Worm (Caenorhabditis elegans) whole organism, L4/young adult: ENCODE data around the gene Y26G10.6.

Experiments used
- W03F9.2 ChIP-seq: fragments of 150-350 bp; optimal IDR thresholded peaks from 2 replicates; lab custom pipeline; 2014; ENCODE audit warnings: missing biosample characterization, missing genetic modification characterization
- dao-5 ChIP-seq: sonication (generic microtip); optimal IDR thresholded peaks from 2 replicates; lab custom pipeline; 2016; ENCODE audit warnings: missing genotype, missing genetic modification characterization, moderate library complexity, missing compliant biosample characterization
- him-1 ChIP-seq: sonication (generic microtip); optimal IDR thresholded peaks from 2 replicates; lab custom pipeline; 2016; ENCODE audit warnings: missing genotype, missing genetic modification reagents, missing genetic modification characterization, missing compliant biosample characterization

Gene Y26G10.6

DNA sequence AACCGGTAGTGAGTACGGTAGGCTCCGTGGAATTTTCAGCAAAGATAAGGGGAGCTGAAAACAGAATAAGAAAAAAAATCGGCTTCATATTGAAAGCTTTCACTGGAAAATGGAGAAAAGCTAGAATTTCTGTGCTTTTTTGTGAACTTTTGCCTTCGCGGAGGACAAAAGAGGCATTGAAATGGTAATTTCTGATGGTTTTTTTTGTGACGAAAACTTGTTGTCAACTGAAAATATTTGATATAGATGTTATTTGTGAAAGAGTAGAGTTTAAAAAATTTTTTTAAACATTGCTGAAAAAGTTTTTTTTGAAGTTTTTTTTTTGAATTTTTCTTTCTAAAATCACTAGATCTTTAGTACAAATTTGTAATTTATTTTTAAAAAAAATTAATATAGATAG, 12.9 kb upstream of the Y26G10.6 start, which contains the start of gene F59A1.18:
Gene F59A1.18, minus strand, starts transcription at position 101 of the 400 bp plus-strand sequence.
- no peak for TF ChIP-seq dao-5 (tag; lab: Kevin White, UChicago)
- no peak for TF ChIP-seq W03F9.2 (tag; lab: Kevin White, UChicago)
- TF ChIP-seq him-1 (tag; lab: Kevin White, UChicago) = no peak

DNA sequence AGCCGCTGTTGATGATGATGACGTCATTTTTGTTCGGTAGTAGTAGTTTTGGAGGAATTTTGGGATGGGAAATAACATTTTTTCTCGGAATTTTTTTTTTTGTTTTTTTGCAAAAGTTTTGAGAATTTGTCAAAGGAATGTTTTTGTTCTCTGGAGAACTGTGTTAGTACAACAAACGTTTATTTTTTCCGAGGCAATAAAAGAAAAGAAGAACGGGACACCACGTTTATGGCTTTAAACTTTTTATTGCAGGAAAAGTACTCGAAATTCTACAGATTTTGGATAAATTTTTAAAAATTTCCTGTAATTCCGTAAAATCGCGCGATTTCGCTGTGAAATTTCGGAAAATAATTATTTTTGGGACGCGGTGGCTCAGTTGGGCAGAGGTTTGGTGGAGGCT, 8.8 kb upstream of the Y26G10.6 start, which contains the start of gene F59A1.13:
Gene F59A1.13, minus strand, starts transcription at position 101 of the 400 bp plus-strand sequence.
- TF ChIP-seq W03F9.2 (tag; lab: Kevin White, UChicago) (no peak), him-1 (tag; lab: Kevin White, UChicago) (no peak), dao-5 (tag; lab: Kevin White, UChicago) (no peak)

DNA sequence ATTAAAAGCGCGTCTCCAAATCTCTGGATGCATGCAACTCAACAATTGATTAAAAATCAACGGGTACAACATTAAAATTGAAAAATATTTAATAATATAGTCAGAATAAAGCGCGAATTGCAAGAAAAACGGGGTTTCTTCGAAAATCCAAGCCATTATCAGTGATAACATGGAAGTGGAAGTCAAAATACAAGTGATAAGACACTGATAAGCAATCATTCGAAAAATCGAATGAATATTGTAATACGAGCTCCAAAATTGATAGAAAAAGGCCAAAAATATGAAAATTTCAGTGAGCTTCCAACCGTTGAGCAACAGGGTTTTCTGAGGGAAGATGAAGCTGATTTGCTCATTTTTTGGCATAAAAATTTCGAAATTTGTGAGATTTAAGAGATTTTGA, 5.5 kb upstream of the Y26G10.6 start:
- TF ChIP-seq dao-5 (tag; lab: Kevin White, UChicago) = no peak
- no peak for TF ChIP-seq him-1 (tag; lab: Kevin White, UChicago)

DNA sequence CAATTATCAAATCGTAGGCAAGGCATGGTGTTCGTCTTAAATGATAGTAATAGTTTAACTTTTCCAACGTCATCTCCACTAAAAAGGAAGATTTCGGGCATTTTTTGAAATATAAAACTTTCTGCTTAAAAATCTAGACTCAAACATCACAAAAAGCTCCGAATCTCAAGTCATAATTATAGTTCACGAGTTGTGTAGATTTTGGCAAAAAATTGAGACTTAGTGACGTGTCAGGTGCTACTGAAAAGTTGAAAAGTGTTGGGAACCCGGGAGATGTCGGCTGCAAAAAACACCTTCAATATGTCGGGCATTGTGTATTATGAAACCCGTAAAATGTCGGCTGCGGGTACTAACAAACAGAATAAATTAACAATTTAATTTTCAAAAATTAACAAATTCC, 4.0 kb upstream of the Y26G10.6 start, which contains the start of gene Y26G10.1:
Gene Y26G10.1, minus strand, starts transcription at position 101 of the 400 bp plus-strand sequence.
- TF ChIP-seq dao-5 (tag; lab: Kevin White, UChicago) (no peak), W03F9.2 (tag; lab: Kevin White, UChicago) (no peak), him-1 (tag; lab: Kevin White, UChicago) (no peak)

DNA sequence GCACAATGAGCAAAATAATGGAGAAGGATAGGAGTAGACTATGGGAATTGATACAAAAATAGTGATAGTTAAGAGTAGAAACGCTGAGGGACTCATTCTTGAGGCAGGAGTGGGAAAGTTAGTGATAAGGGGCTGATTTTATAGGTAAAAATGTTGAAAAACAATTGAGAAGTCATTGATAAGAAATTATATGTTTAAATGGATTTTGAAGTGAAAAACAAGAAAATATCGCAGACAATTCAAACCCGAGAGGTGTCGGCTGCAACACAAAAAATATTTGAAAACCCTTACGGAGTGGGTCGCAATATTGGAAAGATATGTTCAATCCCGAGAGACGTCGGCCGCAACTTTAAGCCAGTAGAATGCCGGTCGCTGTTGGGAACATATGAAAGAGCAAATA, 3.0 kb upstream of the Y26G10.6 start, which contains the start of gene spp-29:
Gene spp-29, minus strand, starts transcription at position 101 of the 400 bp plus-strand sequence.
- TF ChIP-seq dao-5 (tag; lab: Kevin White, UChicago) (no peak), W03F9.2 (tag; lab: Kevin White, UChicago) (no peak), him-1 (tag; lab: Kevin White, UChicago) (no peak)

DNA sequence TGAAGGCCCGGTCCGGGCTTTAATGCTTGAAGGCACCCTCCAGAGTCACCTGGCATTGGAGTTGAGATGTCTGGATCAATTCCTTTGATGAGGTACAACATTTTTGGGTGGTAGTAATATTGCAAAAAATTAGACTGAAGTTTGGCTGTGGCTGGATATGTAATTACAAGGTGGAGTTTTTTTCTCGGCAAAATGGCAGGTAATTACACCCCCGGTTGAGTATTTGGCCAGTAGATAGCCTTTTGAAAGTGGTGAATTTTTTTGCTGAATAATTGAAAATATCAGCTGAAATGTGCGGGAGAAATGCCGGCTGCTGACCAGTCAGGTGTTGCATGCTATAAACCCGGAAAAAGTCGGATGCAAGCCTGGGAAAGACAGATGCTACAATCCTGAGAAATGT, 662 bp upstream of the Y26G10.6 start, which contains the start of gene Y26G10.4:
Gene Y26G10.4, minus strand, starts transcription at position 101 of the 400 bp plus-strand sequence.
- TF ChIP-seq W03F9.2 (tag; lab: Kevin White, UChicago) = no peak
- TF ChIP-seq dao-5 (tag; lab: Kevin White, UChicago) = no peak
- no peak for TF ChIP-seq him-1 (tag; lab: Kevin White, UChicago)

DNA sequence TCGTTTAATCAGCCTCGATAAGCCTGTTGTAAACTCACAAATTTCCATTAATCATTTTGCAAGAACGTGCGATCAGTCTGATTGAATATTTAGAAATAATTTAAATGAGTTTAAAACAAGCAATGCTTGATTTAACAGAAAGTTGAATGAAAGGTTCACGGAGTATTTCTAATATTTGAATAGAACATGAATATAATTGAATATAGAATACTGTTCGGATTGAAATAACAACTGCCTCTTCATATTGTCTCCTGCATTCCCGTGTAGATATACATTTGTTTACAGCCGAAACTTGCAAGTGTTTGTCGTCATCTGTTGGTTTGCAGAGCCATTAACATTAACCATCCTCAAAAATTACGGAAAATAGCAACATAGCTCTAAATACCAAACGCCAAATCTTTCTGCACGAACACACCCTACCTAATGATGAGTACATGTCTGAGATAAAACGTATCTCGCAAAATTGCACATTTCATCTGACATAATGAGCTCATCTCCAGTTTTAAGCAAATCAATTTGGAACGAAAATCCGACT, 1.0 kb downstream of the Y26G10.6 start, which contains the start of the genes Y26G10.5 and srh-32:
Gene Y26G10.5, minus strand, starts transcription at position 101 of the 535 bp plus-strand sequence.
Gene srh-32, plus strand, starts transcription at position 485 of the 535 bp plus-strand sequence.
- TF ChIP-seq him-1 (tag; lab: Kevin White, UChicago) (no peak), dao-5 (tag; lab: Kevin White, UChicago) (no peak), W03F9.2 (tag; lab: Kevin White, UChicago) (no peak)

DNA sequence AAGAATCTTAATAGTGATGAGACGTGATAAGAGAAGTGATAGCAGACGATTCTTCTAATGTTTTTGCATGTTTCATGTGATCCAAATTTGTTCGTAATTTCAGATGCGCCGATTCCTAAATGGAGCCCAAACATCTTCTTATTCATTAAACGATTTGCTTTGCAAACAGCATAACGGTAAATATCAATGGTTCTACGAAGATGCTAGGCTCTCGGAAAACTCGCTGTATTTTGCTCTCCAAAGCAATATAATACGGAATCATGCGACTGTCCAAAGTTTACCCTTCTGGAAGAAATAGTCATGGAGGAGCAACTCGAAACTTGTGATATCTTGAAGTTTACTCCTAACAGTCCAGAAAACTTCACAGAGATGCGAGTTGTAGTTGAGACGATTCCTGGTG, 6.1 kb downstream of the Y26G10.6 start, which contains the start of gene W06D12.6:
Gene W06D12.6, plus strand, starts transcription at position 301 of the 400 bp plus-strand sequence.
- TF ChIP-seq W03F9.2 (tag; lab: Kevin White, UChicago) = no peak
- TF ChIP-seq him-1 (tag; lab: Kevin White, UChicago) = no peak
- TF ChIP-seq dao-5 (tag; lab: Kevin White, UChicago) = no peak

DNA sequence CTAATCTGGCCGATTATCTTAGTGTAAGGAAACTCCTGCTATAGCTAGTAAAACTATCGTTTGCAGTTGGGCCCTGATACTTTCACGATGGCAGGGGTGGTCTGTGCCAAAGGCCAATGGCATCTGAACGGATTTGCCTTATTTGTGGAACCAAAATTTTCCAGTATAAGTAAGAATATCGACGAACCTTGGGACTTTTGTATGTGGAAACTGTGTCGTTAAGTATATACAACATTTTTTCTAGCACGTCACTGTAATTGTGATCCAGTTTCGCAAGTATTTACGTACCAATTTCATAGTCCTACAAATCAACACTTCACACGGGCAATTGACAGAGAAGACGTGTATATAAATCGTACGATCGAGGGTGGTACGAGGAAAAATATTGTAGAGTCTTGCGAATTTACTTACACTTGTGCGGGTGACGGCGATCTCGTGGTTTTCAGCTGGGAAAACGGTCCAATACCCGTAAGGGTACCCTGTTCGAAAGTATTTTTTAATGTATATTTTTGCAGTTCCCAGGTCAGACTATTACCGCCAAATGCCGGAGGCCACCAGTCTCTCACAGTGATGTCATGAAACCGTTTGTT, 6.6 kb downstream of the Y26G10.6 start:
- TF ChIP-seq dao-5 (tag; lab: Kevin White, UChicago) (no peak), him-1 (tag; lab: Kevin White, UChicago) (no peak), W03F9.2 (tag; lab: Kevin White, UChicago) (no peak)

DNA sequence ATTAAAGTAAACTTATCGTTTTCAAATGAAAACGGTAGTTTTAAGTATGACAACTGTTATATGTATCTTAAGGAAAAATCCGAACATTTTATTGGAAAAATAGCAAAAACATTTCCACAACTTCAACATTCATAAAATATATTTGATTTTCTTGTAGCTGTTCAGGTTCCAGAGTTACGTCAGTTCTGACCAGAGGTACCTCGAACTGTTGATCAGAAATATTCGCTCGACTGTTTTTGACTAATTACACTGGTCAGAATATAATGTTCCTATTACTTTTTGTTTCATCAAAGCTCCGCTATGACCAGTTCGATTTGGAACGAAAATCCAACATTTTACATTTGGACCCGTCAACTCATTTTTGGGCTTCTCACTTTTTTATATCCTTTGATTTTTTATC, 7.3 kb downstream of the Y26G10.6 start, which contains the start of gene srh-31:
Gene srh-31, plus strand, starts transcription at position 301 of the 400 bp plus-strand sequence.
- TF ChIP-seq dao-5 (tag; lab: Kevin White, UChicago) = no peak
- TF ChIP-seq him-1 (tag; lab: Kevin White, UChicago) = no peak
- TF ChIP-seq W03F9.2 (tag; lab: Kevin White, UChicago) = no peak

DNA sequence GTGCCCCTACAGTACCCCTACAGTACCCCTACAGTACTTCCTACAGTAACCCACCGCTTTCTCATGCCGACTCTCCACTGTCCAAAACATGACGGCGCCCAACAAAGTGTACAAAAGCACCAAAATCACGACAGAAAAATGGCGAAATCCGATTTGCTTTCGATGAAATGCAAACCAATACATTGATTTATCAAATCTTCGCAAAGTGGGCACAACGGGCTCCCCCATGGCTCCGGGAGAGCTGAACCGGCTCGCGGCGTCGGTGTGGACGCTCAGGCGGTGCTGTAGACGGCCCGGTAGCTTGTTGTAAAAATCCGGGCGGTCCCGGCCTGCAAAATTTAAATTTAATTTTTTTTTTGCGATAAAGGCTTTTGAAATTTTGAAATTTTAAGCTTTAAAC, 12.6 kb downstream of the Y26G10.6 start:
- no peak for TF ChIP-seq him-1 (tag; lab: Kevin White, UChicago)
- no peak for TF ChIP-seq dao-5 (tag; lab: Kevin White, UChicago)
- TF ChIP-seq W03F9.2 (tag; lab: Kevin White, UChicago) = no peak

DNA sequence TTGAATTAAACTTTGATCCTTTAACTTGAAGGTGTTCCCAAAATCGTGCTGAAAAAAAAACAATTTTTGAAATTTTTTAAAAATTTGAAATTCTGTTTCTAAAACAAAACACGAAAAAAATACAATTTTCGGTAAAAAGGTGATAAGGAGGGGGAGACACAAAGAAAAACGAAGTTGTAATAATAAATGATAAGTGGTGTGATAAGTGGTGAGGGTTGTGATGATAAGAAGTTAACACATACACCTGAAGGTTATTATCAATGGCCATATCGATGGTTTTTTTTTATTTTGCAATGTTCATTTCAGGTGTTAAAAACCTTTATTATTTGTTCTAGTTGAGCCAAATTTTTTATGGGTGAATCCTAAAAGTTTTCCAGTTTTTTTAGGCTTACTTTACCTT, 14.6 kb downstream of the Y26G10.6 start, which contains the start of gene twk-33:
Gene twk-33, minus strand, starts transcription at position 48 of the 400 bp plus-strand sequence.
- TF ChIP-seq W03F9.2 (tag; lab: Kevin White, UChicago) = no peak
- TF ChIP-seq him-1 (tag; lab: Kevin White, UChicago) = no peak
- no peak for TF ChIP-seq dao-5 (tag; lab: Kevin White, UChicago)

DNA sequence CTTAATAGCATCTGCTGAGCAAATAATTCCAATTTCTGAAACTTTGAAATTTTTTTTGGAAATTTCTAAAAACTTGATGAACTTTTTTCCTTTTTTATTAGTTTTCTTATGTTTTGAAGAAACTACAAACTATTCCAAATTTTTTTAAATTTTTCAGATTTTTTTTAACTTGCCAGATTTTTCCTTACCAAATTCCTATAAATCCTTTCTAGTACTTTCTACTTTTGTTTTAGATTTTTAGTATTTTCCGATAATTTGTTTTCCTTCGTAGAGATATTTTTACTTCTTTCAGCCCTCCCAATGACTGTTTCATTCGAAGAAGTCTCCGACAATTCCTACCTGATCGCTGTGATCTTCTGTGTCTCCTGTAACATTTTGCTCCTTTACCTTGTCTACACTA, 18.9 kb downstream of the Y26G10.6 start, which contains the start of gene str-77:
Gene str-77, plus strand, starts transcription at position 301 of the 400 bp plus-strand sequence.
- TF ChIP-seq dao-5 (tag; lab: Kevin White, UChicago) (no peak), W03F9.2 (tag; lab: Kevin White, UChicago) (no peak), him-1 (tag; lab: Kevin White, UChicago) (no peak)
